Fruit fly (Drosophila melanogaster) whole organism, pupa: ENCODE data around the gene Pus1.

Experiments
- CG10348 ChIP-seq: fragments of 200-800 bp; sonication (Bioruptor generic); IDR thresholded peaks from 2 replicates; pipeline ENCODE4 v1.3.6; 2022; ENCODE audit warnings: missing biosample characterization, missing genetic modification characterization
- CG13204 ChIP-seq: fragments of 200-800 bp; sonication (Bioruptor generic); optimal IDR thresholded peaks from 2 replicates; lab custom pipeline; 2018; ENCODE audit warnings: missing biosample characterization, mild to moderate bottlenecking, missing genetic modification characterization, moderate library complexity
- CG15710 ChIP-seq: fragments of 200-800 bp; sonication (Bioruptor generic); optimal IDR thresholded peaks from 2 replicates; lab custom pipeline; 2018; ENCODE audit warnings: missing biosample characterization, mild to moderate bottlenecking, missing genetic modification characterization, moderate library complexity
- CG32121 ChIP-seq: fragments of 200-800 bp; sonication (Bioruptor generic); IDR thresholded peaks from 2 replicates; pipeline ENCODE4 v1.3.6; 2022; ENCODE audit warnings: missing biosample characterization, missing genetic modification characterization
- CG34367 ChIP-seq: fragments of 200-800 bp; sonication (Bioruptor generic); optimal IDR thresholded peaks from 2 replicates; lab custom pipeline; 2018; ENCODE audit warnings: missing biosample characterization, mild to moderate bottlenecking, missing genetic modification characterization
- CG4496 ChIP-seq: fragments of 200-800 bp; sonication (Bioruptor generic); IDR thresholded peaks from 3 replicates; pipeline ENCODE4 v1.3.6; 2022; ENCODE audit warnings: missing biosample characterization, missing genetic modification characterization
- CG8159 ChIP-seq: fragments of 200-800 bp; sonication (Bioruptor generic); optimal IDR thresholded peaks from 3 replicates; lab custom pipeline; 2018; ENCODE audit warnings: missing biosample characterization, mild to moderate bottlenecking, missing genetic modification characterization, moderate library complexity
- D1 ChIP-seq: fragments of 200-800 bp; sonication (Bioruptor generic); optimal IDR thresholded peaks from 2 replicates; lab custom pipeline; 2018; ENCODE audit warnings: missing biosample characterization, mild to moderate bottlenecking, missing genetic modification characterization, moderate library complexity
- Snoo ChIP-seq: fragments of 200-800 bp; sonication (Bioruptor generic); optimal IDR thresholded peaks from 3 replicates; lab custom pipeline; 2017; ENCODE audit warnings: missing biosample characterization, mild to moderate bottlenecking, missing genetic modification characterization, inconsistent platforms

DNA sequence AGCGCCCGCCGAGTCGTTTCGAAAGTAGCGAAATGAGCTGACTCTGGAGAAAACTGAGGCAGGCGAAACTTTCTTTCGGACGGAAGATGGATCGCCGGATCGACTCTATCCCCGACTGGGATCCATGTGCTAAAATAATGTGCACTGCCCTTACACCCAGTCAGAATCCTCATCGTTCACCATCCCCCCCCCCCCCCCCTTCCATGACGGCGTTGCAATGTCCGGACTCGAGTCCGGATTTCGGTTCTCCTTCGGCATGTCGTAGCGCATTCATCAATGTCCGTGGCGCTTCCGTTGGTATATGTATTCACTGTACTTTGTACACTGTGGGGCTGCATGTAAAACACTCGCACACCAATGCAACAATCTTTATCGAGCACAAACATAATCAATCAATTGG lies 12.6 kb upstream of the Pus1 start:
- TF ChIP-seq Snoo (tag; lab: Kevin White, UChicago) (no peak), CG32121 (GFP tag; lab: Robert Waterston, UW) (no peak), CG4496 (GFP tag; lab: Robert Waterston, UW) (no peak), CG10348 (no peak), CG15710 (tag; lab: Kevin White, UChicago) (no peak), CG8159 (tag; lab: Kevin White, UChicago) (no peak), D1 (no peak), CG13204 (no peak), CG34367 (tag; lab: Kevin White, UChicago) (no peak)
